Fruit fly (Drosophila melanogaster) whole organism, embryonic: Measurements from ENCODE around the gene Mct1.

Source experiments
- B-H2 ChIP-seq: fragments of 200-800 bp; sonication (Bioruptor generic); optimal IDR thresholded peaks from 2 replicates; lab custom pipeline; 2018; ENCODE audit warnings: missing biosample characterization, mild to moderate bottlenecking, missing genetic modification characterization
- Bgb ChIP-seq: fragments of 200-800 bp; sonication (Bioruptor generic); IDR thresholded peaks from 2 replicates; pipeline ENCODE4 v1.3.6; 2022; ENCODE audit warnings: missing biosample characterization, missing genetic modification characterization; ENCODE audit not compliant: partially characterized antibody
- BtbVII ChIP-seq: fragments of 200-800 bp; sonication (Bioruptor generic); optimal IDR thresholded peaks from 3 replicates; lab custom pipeline; 2017; ENCODE audit warnings: missing biosample characterization, mild to moderate bottlenecking, missing genetic modification characterization
- CG10147 ChIP-seq: fragments of 200-800 bp; sonication (Bioruptor generic); optimal IDR thresholded peaks from 2 replicates; lab custom pipeline; 2019; ENCODE audit warnings: missing biosample characterization, mild to moderate bottlenecking, missing genetic modification characterization, moderate library complexity
- CG1024 ChIP-seq: fragments of 200-800 bp; sonication (Bioruptor generic); IDR thresholded peaks from 2 replicates; pipeline ENCODE4 v1.3.6; 2022; ENCODE audit warnings: missing biosample characterization, missing genetic modification characterization
- CG14014 ChIP-seq: fragments of 200-800 bp; sonication (Bioruptor generic); IDR thresholded peaks from 2 replicates; pipeline ENCODE4 v1.3.6; 2022; ENCODE audit warnings: missing biosample characterization, missing genetic modification characterization
- CG14710 ChIP-seq: fragments of 200-800 bp; sonication (Bioruptor generic); optimal IDR thresholded peaks from 3 replicates; lab custom pipeline; 2019; ENCODE audit warnings: missing biosample characterization, mild to moderate bottlenecking, missing genetic modification characterization, moderate library complexity
- CG14860 ChIP-seq: fragments of 200-800 bp; sonication (Bioruptor generic); IDR thresholded peaks from 3 replicates; pipeline ENCODE4 v1.3.6; 2022; ENCODE audit warnings: missing biosample characterization, missing genetic modification characterization; ENCODE audit not compliant: partially characterized antibody
- CG17829 ChIP-seq: fragments of 200-800 bp; optimal IDR thresholded peaks from 2 replicates; lab custom pipeline; 2019; ENCODE audit warnings: missing biosample characterization, mild to moderate bottlenecking, missing genetic modification characterization, moderate library complexity
- CG18599 ChIP-seq: fragments of 200-800 bp; sonication (Bioruptor generic); optimal IDR thresholded peaks from 3 replicates; lab custom pipeline; 2017; ENCODE audit warnings: missing biosample characterization, missing genetic modification characterization, mild to moderate bottlenecking, moderate library complexity, missing genetic modification reagents
- CG18619 ChIP-seq: fragments of 200-800 bp; sonication (Bioruptor generic); optimal IDR thresholded peaks from 3 replicates; lab custom pipeline; 2017; ENCODE audit warnings: missing biosample characterization, mild to moderate bottlenecking, missing genetic modification characterization
- CG33213 ChIP-seq: fragments of 200-800 bp; sonication (Bioruptor generic); optimal IDR thresholded peaks from 3 replicates; lab custom pipeline; 2016; ENCODE audit warnings: missing biosample characterization, missing genetic modification characterization
- CG6272 ChIP-seq: fragments of 200-800 bp; sonication (Bioruptor generic); IDR thresholded peaks from 2 replicates; pipeline ENCODE4 v1.3.6; 2022; ENCODE audit warnings: missing biosample characterization, missing genetic modification characterization
- CG6765 ChIP-seq: fragments of 200-800 bp; sonication (Bioruptor generic); optimal IDR thresholded peaks from 3 replicates; lab custom pipeline; 2017; ENCODE audit warnings: missing biosample characterization, mild to moderate bottlenecking, missing genetic modification characterization
- CG9797 ChIP-seq: fragments of 200-800 bp; sonication (Bioruptor generic); optimal IDR thresholded peaks from 3 replicates; lab custom pipeline; 2018; ENCODE audit warnings: missing biosample characterization, mild to moderate bottlenecking, missing genetic modification characterization
- HLH54F ChIP-seq: fragments of 200-800 bp; sonication (Bioruptor generic); optimal IDR thresholded peaks from 3 replicates; lab custom pipeline; 2016; ENCODE audit warnings: missing biosample characterization, missing genetic modification characterization
- HLHmδ ChIP-seq: fragments of 200-800 bp; sonication (Bioruptor generic); optimal IDR thresholded peaks from 2 replicates; lab custom pipeline; 2018; ENCODE audit warnings: missing biosample characterization, mild to moderate bottlenecking, missing genetic modification characterization, moderate library complexity
- Hsf ChIP-seq: fragments of 200-800 bp; sonication (Bioruptor generic); optimal IDR thresholded peaks from 3 replicates; lab custom pipeline; 2016; ENCODE audit warnings: missing biosample characterization, missing genetic modification characterization
- Lpt ChIP-seq: fragments of >200 bp; optimal IDR thresholded peaks from 2 replicates; lab custom pipeline; 2018; ENCODE audit warnings: missing biosample characterization, missing genetic modification characterization
- Meics ChIP-seq: fragments of 200-800 bp; sonication (Bioruptor generic); optimal IDR thresholded peaks from 2 replicates; lab custom pipeline; 2017; ENCODE audit warnings: missing biosample characterization, mild to moderate bottlenecking, missing genetic modification characterization
- Rfx ChIP-seq: fragments of 200-800 bp; sonication (Bioruptor generic); IDR thresholded peaks from 2 replicates; pipeline ENCODE4 v1.3.6; 2022; ENCODE audit warnings: missing biosample characterization, missing genetic modification characterization
- Xbp1 ChIP-seq: fragments of 200-800 bp; sonication (Bioruptor generic); optimal IDR thresholded peaks from 3 replicates; lab custom pipeline; 2016; ENCODE audit warnings: missing biosample characterization, mild to moderate bottlenecking, missing genetic modification characterization
- ato ChIP-seq: fragments of 200-800 bp; sonication (Bioruptor generic); IDR thresholded peaks from 2 replicates; pipeline ENCODE4 v1.3.6; 2022; ENCODE audit warnings: missing biosample characterization, missing genetic modification characterization; ENCODE audit not compliant: partially characterized antibody
- cad ChIP-seq: fragments of >200 bp; optimal IDR thresholded peaks from 2 replicates; lab custom pipeline; 2017; ENCODE audit warnings: missing biosample characterization, missing genetic modification characterization
- chn ChIP-seq: fragments of 200-800 bp; sonication (Bioruptor generic); optimal IDR thresholded peaks from 2 replicates; lab custom pipeline; 2016; ENCODE audit warnings: missing biosample characterization, missing genetic modification characterization
- crp ChIP-seq, 2 experiments: fragments of 200-800 bp; sonication (Bioruptor generic); optimal IDR thresholded peaks; 2 replicates in 1 of 2; 3 replicates in 1 of 2; lab custom pipeline; 2017; ENCODE audit warnings: missing biosample characterization in 2 of 2, missing genetic modification characterization in 2 of 2, mild to moderate bottlenecking in 1 of 2, moderate library complexity in 1 of 2
- cwo ChIP-seq: fragments of 200-800 bp; sonication (Bioruptor generic); optimal IDR thresholded peaks from 3 replicates; lab custom pipeline; 2017; ENCODE audit warnings: missing biosample characterization, missing genetic modification characterization, mild to moderate bottlenecking, moderate library complexity, missing genetic modification reagents
- dmrt11E ChIP-seq: fragments of 200-800 bp; sonication (Bioruptor generic); optimal IDR thresholded peaks from 3 replicates; lab custom pipeline; 2018; ENCODE audit warnings: missing biosample characterization, mild to moderate bottlenecking, missing genetic modification characterization, moderate library complexity
- en ChIP-seq: fragments of 200-800 bp; sonication (Bioruptor generic); optimal IDR thresholded peaks from 2 replicates; lab custom pipeline; 2016; ENCODE audit warnings: missing biosample characterization, missing genetic modification characterization
- fd3F ChIP-seq: fragments of 200-800 bp; sonication (Bioruptor generic); optimal IDR thresholded peaks from 2 replicates; lab custom pipeline; 2018; ENCODE audit warnings: missing biosample characterization, mild to moderate bottlenecking, missing genetic modification characterization, moderate library complexity
- gem ChIP-seq: fragments of 200-800 bp; sonication (Bioruptor generic); optimal IDR thresholded peaks from 2 replicates; lab custom pipeline; 2019; ENCODE audit warnings: missing biosample characterization, mild to moderate bottlenecking, missing genetic modification characterization, moderate library complexity
- hb ChIP-seq: fragments of 200-800 bp; sonication (Bioruptor generic); IDR thresholded peaks from 3 replicates; pipeline ENCODE4 v1.3.6; 2022; ENCODE audit warnings: missing biosample characterization, missing genetic modification characterization; ENCODE audit not compliant: partially characterized antibody
- mam ChIP-seq: fragments of 200-800 bp; sonication (Bioruptor generic); optimal IDR thresholded peaks from 3 replicates; lab custom pipeline; 2016; ENCODE audit warnings: missing biosample characterization, missing genetic modification characterization
- mirr ChIP-seq: fragments of 200-800 bp; sonication (Bioruptor generic); optimal IDR thresholded peaks from 3 replicates; lab custom pipeline; 2018; ENCODE audit warnings: missing biosample characterization, mild to moderate bottlenecking, missing genetic modification characterization
- oc ChIP-seq: fragments of 200-800 bp; sonication (Bioruptor generic); optimal IDR thresholded peaks from 2 replicates; lab custom pipeline; 2018; ENCODE audit warnings: missing biosample characterization, mild to moderate bottlenecking, missing genetic modification characterization, moderate library complexity
- prd ChIP-seq, 3 experiments: fragments of >200 bp in 2 of 3; fragments of 200-800 bp in 1 of 3; sonication (Bioruptor generic) in 1 of 3; optimal IDR thresholded peaks in 2 of 3; IDR thresholded peaks in 1 of 3; 2 replicates in 2 of 3; 3 replicates in 1 of 3; pipeline versions ENCODE4 v1.3.6 to Lab custom; 2017 to 2022; ENCODE audit warnings: missing biosample characterization in 1 of 3, missing genetic modification characterization in 1 of 3
- pros ChIP-seq: fragments of 200-800 bp; sonication (Bioruptor generic); optimal IDR thresholded peaks from 3 replicates; lab custom pipeline; 2019; ENCODE audit warnings: missing biosample characterization, mild to moderate bottlenecking, missing genetic modification characterization, moderate library complexity
- rib ChIP-seq: fragments of 200-800 bp; sonication (Bioruptor generic); IDR thresholded peaks from 2 replicates; pipeline ENCODE4 v1.3.6; 2022; ENCODE audit warnings: missing biosample characterization, missing genetic modification characterization
- sd ChIP-seq: fragments of 200-800 bp; sonication (Bioruptor generic); optimal IDR thresholded peaks from 3 replicates; lab custom pipeline; 2018; ENCODE audit warnings: missing biosample characterization, mild to moderate bottlenecking, missing genetic modification characterization, moderate library complexity
- shn ChIP-seq: fragments of 200-800 bp; sonication (Bioruptor generic); optimal IDR thresholded peaks from 3 replicates; lab custom pipeline; 2016; ENCODE audit warnings: missing biosample characterization, missing genetic modification characterization
- sug ChIP-seq: fragments of 200-800 bp; optimal IDR thresholded peaks from 2 replicates; lab custom pipeline; 2019; ENCODE audit warnings: missing biosample characterization, mild to moderate bottlenecking, missing genetic modification characterization, moderate library complexity
- tgo ChIP-seq: fragments of 200-800 bp; sonication (Bioruptor generic); IDR thresholded peaks from 3 replicates; pipeline ENCODE4 v1.3.6; 2022; ENCODE audit warnings: missing biosample characterization, missing genetic modification characterization
- trem ChIP-seq: fragments of 200-800 bp; optimal IDR thresholded peaks from 3 replicates; lab custom pipeline; 2019; ENCODE audit warnings: missing biosample characterization, mild to moderate bottlenecking, missing genetic modification characterization, moderate library complexity
- tup ChIP-seq: fragments of 200-800 bp; sonication (Bioruptor generic); optimal IDR thresholded peaks from 2 replicates; lab custom pipeline; 2016; ENCODE audit warnings: missing biosample characterization, mild to moderate bottlenecking, missing genetic modification characterization, moderate library complexity
- vfl ChIP-seq: fragments of 200-800 bp; sonication (Bioruptor generic); optimal IDR thresholded peaks from 2 replicates; lab custom pipeline; 2016; ENCODE audit warnings: missing biosample characterization, missing genetic modification characterization
- wor ChIP-seq: fragments of 200-800 bp; sonication (Bioruptor generic); IDR thresholded peaks from 2 replicates; pipeline ENCODE4 v1.3.6; 2022; ENCODE audit warnings: missing biosample characterization, missing genetic modification characterization
- zen2 ChIP-seq: fragments of 200-800 bp; sonication (Bioruptor generic); IDR thresholded peaks from 3 replicates; pipeline ENCODE4 v1.3.6; 2022; ENCODE audit warnings: missing biosample characterization, missing genetic modification characterization; ENCODE audit not compliant: partially characterized antibody
- zfh1 ChIP-seq: fragments of 200-800 bp; sonication (Bioruptor generic); IDR thresholded peaks from 3 replicates; pipeline ENCODE4 v1.3.6; 2022; ENCODE audit warnings: missing biosample characterization, missing genetic modification characterization
- zfh2 ChIP-seq: fragments of 200-800 bp; sonication (Bioruptor generic); optimal IDR thresholded peaks from 2 replicates; lab custom pipeline; 2016; ENCODE audit warnings: missing biosample characterization, missing genetic modification characterization

The Mct1 gene

dm6 chrX:2149478-2149877, 39.5 kb upstream of the Mct1 start, which contains the start of gene bcn92 (continued):
- TF ChIP-seq BtbVII (GFP tag; lab: Kevin White, UChicago) = no peak
- peak; percentile 56 for TF ChIP-seq gem
- TF ChIP-seq mam (GFP tag; lab: Kevin White, UChicago) = peak; percentile 54
- peak; percentile 62 for TF ChIP-seq Hsf (GFP tag; lab: Kevin White, UChicago)
- TF ChIP-seq Lpt (GFP tag; lab: Kevin White, UChicago) = no peak
- no peak for TF ChIP-seq en
- peak; percentile 37 for TF ChIP-seq Meics (GFP tag; lab: Kevin White, UChicago)
- TF ChIP-seq sd (tag; lab: Kevin White, UChicago) = peak; percentile 37
- TF ChIP-seq HLH54F (GFP tag; lab: Kevin White, UChicago) = peak; percentile 41
- TF ChIP-seq CG6765 = no peak
- peak; percentile 29 for TF ChIP-seq CG10147 (GFP tag; lab: Kevin White, UChicago)
- TF ChIP-seq CG14014 (GFP tag; lab: Robert Waterston, UW) = peak; percentile 60; the same call in 1 of the 2 replicates
- peak; percentile 9 for TF ChIP-seq dmrt11E (tag; lab: Kevin White, UChicago)
- peak; percentile 73 for TF ChIP-seq Rfx (GFP tag; lab: Robert Waterston, UW)
- TF ChIP-seq wor = no peak
- TF ChIP-seq zen2 (GFP tag; lab: Robert Waterston, UW) = peak; percentile 92
- TF ChIP-seq trem (tag; lab: Kevin White, UChicago) = peak; percentile 32
- peak; percentile 16 for TF ChIP-seq shn (GFP tag; lab: Kevin White, UChicago)
- peak; percentile 33 for TF ChIP-seq vfl (GFP tag; lab: Kevin White, UChicago)
- TF ChIP-seq pros (GFP tag; lab: Kevin White, UChicago) = no peak
- TF ChIP-seq cwo (GFP tag; lab: Kevin White, UChicago) = peak; percentile 51
- TF ChIP-seq mirr (GFP tag; lab: Kevin White, UChicago) = no peak
- no peak for TF ChIP-seq CG18619
- peak; percentile 44 for TF ChIP-seq CG14710
- TF ChIP-seq B-H2 (GFP tag; lab: Kevin White, UChicago) = peak; percentile 32
- no peak for TF ChIP-seq rib
- peak; percentile 18 for TF ChIP-seq CG18599 (GFP tag; lab: Kevin White, UChicago)
- TF ChIP-seq Bgb (GFP tag; lab: Robert Waterston, UW) = peak; percentile 95
- TF ChIP-seq tgo (GFP tag; lab: Robert Waterston, UW) = no peak
- TF ChIP-seq cad = no peak
- TF ChIP-seq CG14860 (GFP tag; lab: Robert Waterston, UW) = peak; percentile 92
- TF ChIP-seq CG1024 (GFP tag; lab: Robert Waterston, UW) = 0 out of 2 replicates have a peak, but pooled peaks have one; percentile 11
- peak; percentile 3 for TF ChIP-seq tup (GFP tag; lab: Kevin White, UChicago)
- TF ChIP-seq chn (GFP tag; lab: Kevin White, UChicago) = peak; percentile 39
- TF ChIP-seq Xbp1 = peak; percentile 62
- TF ChIP-seq CG6272 (GFP tag; lab: Robert Waterston, UW) = peak; percentile 31; the same call in 1 of the 2 replicates
- peak; percentile 87 for TF ChIP-seq hb
- peak; percentile 29 for TF ChIP-seq zfh2 (GFP tag; lab: Kevin White, UChicago)
- no peak for TF ChIP-seq oc (tag; lab: Kevin White, UChicago)
- TF ChIP-seq CG17829 = peak; percentile 61
- no peak for TF ChIP-seq fd3F (GFP tag; lab: Kevin White, UChicago)
- TF ChIP-seq sug (tag; lab: Kevin White, UChicago) = peak; percentile 48
- peak; percentile 80 for TF ChIP-seq CG9797
- TF ChIP-seq HLHmδ (GFP tag; lab: Kevin White, UChicago) = peak; percentile 4
- peak; percentile 87 for TF ChIP-seq ato (GFP tag; lab: Robert Waterston, UW)
- no peak; the same call in 2 of the 3 replicates for TF ChIP-seq zfh1
- peak; percentile 78 to 96 for TF ChIP-seq crp (GFP tag; optimal IDR thresholded peaks at IDR 0.05; lab: Kevin White, UChicago)
- TF ChIP-seq prd (optimal IDR thresholded peaks at IDR 0.05; lab: Kevin White, UChicago) = no peak
- peak; percentile 49; the same call in 1 of the 3 replicates for TF ChIP-seq prd (GFP tag; IDR thresholded peaks at IDR 0.05; lab: Robert Waterston, UW)
- TF ChIP-seq CG33213 (GFP tag; lab: Kevin White, UChicago) = peak; percentile 11
